Worm (Caenorhabditis elegans) whole organism, young adult: ENCODE data around the gene tofu-1.

Source experiments
- B0019.2 ChIP-seq: fragments of 200-800 bp; sonication (Bioruptor generic); conservative IDR thresholded peaks from 2 replicates; pipeline ENCODE4 v1.3.6; 2022; ENCODE audit warnings: missing genetic modification reagents, missing genetic modification characterization, missing compliant biosample characterization
- B0261.1 ChIP-seq: sonication (generic microtip); optimal IDR thresholded peaks from 2 replicates; lab custom pipeline; 2016; ENCODE audit warnings: mild to moderate bottlenecking, missing genetic modification characterization, moderate library complexity, missing compliant biosample characterization
- F33H1.4 ChIP-seq: fragments of 200-800 bp; sonication (Bioruptor generic); IDR thresholded peaks from 2 replicates; pipeline ENCODE4 v1.3.6; 2022; ENCODE audit warnings: missing genetic modification reagents, missing genetic modification characterization, missing compliant biosample characterization
- akir-1 ChIP-seq: fragments of 200-800 bp; sonication (Bioruptor generic); optimal IDR thresholded peaks from 2 replicates; lab custom pipeline; 2018; ENCODE audit warnings: mild to moderate bottlenecking, missing genetic modification characterization, moderate library complexity, missing compliant biosample characterization
- cebp-1 ChIP-seq, 2 experiments: fragments of 200-800 bp in 1 of 2; sonication (Bioruptor generic) in 1 of 2; sonication (generic microtip) in 1 of 2; IDR thresholded peaks in 1 of 2; optimal IDR thresholded peaks in 1 of 2; 2 replicates each; pipeline versions ENCODE4 v1.3.6 to Lab custom; 2017 to 2022; ENCODE audit warnings: missing compliant biosample characterization in 2 of 2, missing genetic modification characterization in 2 of 2, mild to moderate bottlenecking in 1 of 2, missing genetic modification reagents in 1 of 2, moderate library complexity in 1 of 2
- ceh-27 ChIP-seq: fragments of 200-800 bp; sonication (Bioruptor generic); optimal IDR thresholded peaks from 2 replicates; lab custom pipeline; 2018; ENCODE audit warnings: mild to moderate bottlenecking, missing genetic modification characterization, moderate library complexity, missing compliant biosample characterization
- mes-4 ChIP-seq: sonication (generic microtip); optimal IDR thresholded peaks from 2 replicates; lab custom pipeline; 2016; ENCODE audit warnings: missing genotype, missing genetic modification characterization, missing compliant biosample characterization
- unc-62 ChIP-seq: fragments of 150-350 bp; optimal IDR thresholded peaks from 2 replicates; lab custom pipeline; 2014; ENCODE audit warnings: missing biosample characterization, missing genetic modification reagents, missing genetic modification characterization
- ztf-22 ChIP-seq: fragments of 200-800 bp; sonication (Bioruptor generic); optimal IDR thresholded peaks from 2 replicates; lab custom pipeline; 2018; ENCODE audit warnings: mild to moderate bottlenecking, missing genetic modification characterization, moderate library complexity, missing compliant biosample characterization

DNA sequence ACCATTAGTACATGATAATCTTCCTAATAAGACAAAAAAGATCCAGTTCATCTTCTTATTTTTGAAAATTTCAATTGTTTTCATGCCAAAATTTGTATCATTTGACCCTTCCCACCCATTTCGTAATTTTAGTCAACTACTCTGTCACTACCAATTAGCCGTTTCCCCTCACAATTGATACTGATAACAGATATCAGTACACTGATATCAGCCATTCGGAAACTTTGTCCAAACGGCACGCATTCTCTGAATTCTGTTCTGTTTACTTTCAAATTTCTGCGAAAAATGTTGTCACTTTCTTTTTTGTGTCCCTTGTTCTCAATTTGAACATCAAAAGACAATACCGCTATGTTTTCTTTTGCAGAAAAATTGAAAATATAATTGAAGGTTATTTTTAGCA, 31.7 kb downstream of the tofu-1 start:
- TF ChIP-seq akir-1 (GFP tag; lab: Kevin White, UChicago), result no peak
- no peak for TF ChIP-seq cebp-1 (GFP tag; IDR thresholded peaks at IDR 0.05; lab: Robert Waterston, UW)
- peak; percentile 49 for TF ChIP-seq cebp-1 (tag; optimal IDR thresholded peaks at IDR 0.05; lab: Kevin White, UChicago)
- TF ChIP-seq ceh-27 (GFP tag; lab: Kevin White, UChicago), result no peak
- TF ChIP-seq ztf-22 (GFP tag; lab: Kevin White, UChicago), result no peak
- TF ChIP-seq F33H1.4 (GFP tag; lab: Robert Waterston, UW), result no peak
- no peak for TF ChIP-seq B0261.1 (tag; lab: Kevin White, UChicago)
- TF ChIP-seq unc-62 (GFP tag; lab: Kevin White, UChicago), result no peak
- TF ChIP-seq mes-4, result no peak
- no peak for TF ChIP-seq B0019.2 (GFP tag; lab: Robert Waterston, UW)
